Worm (Caenorhabditis elegans) whole organism, early embryonic: ENCODE results near the gene wdr-83.

ENCODE experiments used
- B0310.2 ChIP-seq: sonication (generic microtip); optimal IDR thresholded peaks from 2 replicates; lab custom pipeline; 2016; ENCODE audit warnings: mild to moderate bottlenecking, missing genetic modification characterization, missing compliant biosample characterization
- F13C5.2 ChIP-seq: sonication (generic microtip); optimal IDR thresholded peaks from 2 replicates; lab custom pipeline; 2017; ENCODE audit warnings: mild to moderate bottlenecking, missing genetic modification characterization, inconsistent platforms, missing compliant biosample characterization
- aly-1 ChIP-seq: sonication (generic microtip); optimal IDR thresholded peaks from 2 replicates; lab custom pipeline; 2016; ENCODE audit warnings: missing genetic modification characterization, missing compliant biosample characterization
- ama-1 ChIP-seq: fragments of 150-350 bp; optimal IDR thresholded peaks from 2 replicates; lab custom pipeline; 2014
- ceh-13 ChIP-seq: fragments of 200-800 bp; sonication (Bioruptor generic); optimal IDR thresholded peaks from 2 replicates; lab custom pipeline; 2018; ENCODE audit warnings: mild to moderate bottlenecking, missing genetic modification characterization, missing compliant biosample characterization
- ceh-36 ChIP-seq: sonication (generic microtip); optimal IDR thresholded peaks from 2 replicates; lab custom pipeline; 2016; ENCODE audit warnings: missing genetic modification characterization, inconsistent platforms, missing compliant biosample characterization
- ets-7 ChIP-seq: sonication (generic microtip); optimal IDR thresholded peaks from 2 replicates; lab custom pipeline; 2016; ENCODE audit warnings: missing genotype, missing genetic modification characterization, missing compliant biosample characterization
- flt-1 ChIP-seq: fragments of 200-800 bp; sonication (Bioruptor generic); IDR thresholded peaks from 2 replicates; pipeline ENCODE4 v1.3.6; 2022; ENCODE audit warnings: missing genetic modification characterization, missing compliant biosample characterization
- hmbx-1 ChIP-seq: sonication (generic microtip); optimal IDR thresholded peaks from 2 replicates; lab custom pipeline; 2016; ENCODE audit warnings: mild to moderate bottlenecking, missing genetic modification characterization, missing compliant biosample characterization
- hmg-4 ChIP-seq: fragments of 200-800 bp; sonication (Bioruptor generic); optimal IDR thresholded peaks from 2 replicates; lab custom pipeline; 2018; ENCODE audit warnings: mild to moderate bottlenecking, missing genetic modification characterization, missing compliant biosample characterization
- hnd-1 ChIP-seq: sonication (generic microtip); optimal IDR thresholded peaks from 2 replicates; lab custom pipeline; 2016; ENCODE audit warnings: missing genetic modification characterization, missing compliant biosample characterization
- pes-1 ChIP-seq: fragments of 200-800 bp; sonication (Bioruptor generic); IDR thresholded peaks from 2 replicates; pipeline ENCODE4 v1.3.6; 2022; ENCODE audit warnings: missing genetic modification reagents, missing genetic modification characterization, missing compliant biosample characterization
- scrt-1 ChIP-seq: fragments of 200-800 bp; sonication (Bioruptor generic); IDR thresholded peaks from 2 replicates; pipeline ENCODE4 v1.3.6; 2022; ENCODE audit warnings: missing genetic modification characterization, missing compliant biosample characterization
- sea-1 ChIP-seq: fragments of 200-800 bp; sonication (Bioruptor generic); conservative IDR thresholded peaks from 2 replicates; pipeline ENCODE4 v1.3.6; 2022; ENCODE audit warnings: missing genetic modification characterization, missing compliant biosample characterization
- tbx-11 ChIP-seq: fragments of 200-800 bp; sonication (Bioruptor generic); IDR thresholded peaks from 2 replicates; pipeline ENCODE4 v1.3.6; 2022; ENCODE audit warnings: missing genetic modification characterization, missing compliant biosample characterization
- tbx-37 ChIP-seq: fragments of 200-800 bp; sonication (Bioruptor generic); conservative IDR thresholded peaks from 2 replicates; pipeline ENCODE4 v1.3.6; 2022; ENCODE audit warnings: missing genetic modification reagents, missing genetic modification characterization, missing compliant biosample characterization
- tra-4 ChIP-seq: sonication (generic microtip); optimal IDR thresholded peaks from 2 replicates; lab custom pipeline; 2017; ENCODE audit warnings: missing genetic modification characterization, missing compliant biosample characterization

wdr-83 gene

ce11 chrII:4989802-4990201, 41.7 kb downstream of the wdr-83 start, which contains the start of gene T27F7.12:
TSS of gene T27F7.12 (plus strand) at chrII:4990102.
- TF ChIP-seq hmg-4 (GFP tag; lab: Kevin White, UChicago), result no peak
- no peak for TF ChIP-seq scrt-1 (GFP tag; lab: Robert Waterston, UW)
- TF ChIP-seq ama-1 (lab: Kevin White, UChicago), result no peak
- no peak for TF ChIP-seq F13C5.2 (tag; lab: Kevin White, UChicago)
- no peak for TF ChIP-seq ceh-36 (tag; lab: Kevin White, UChicago)
- no peak for TF ChIP-seq tbx-37 (GFP tag; lab: Robert Waterston, UW)
- no peak for TF ChIP-seq flt-1 (GFP tag; lab: Robert Waterston, UW)
- TF ChIP-seq ceh-13 (GFP tag; lab: Kevin White, UChicago), result no peak
- no peak for TF ChIP-seq tbx-11 (GFP tag; lab: Robert Waterston, UW)
- no peak for TF ChIP-seq tra-4 (tag; lab: Kevin White, UChicago)
- TF ChIP-seq hnd-1 (tag; lab: Kevin White, UChicago), result no peak
- no peak for TF ChIP-seq hmbx-1 (tag; lab: Kevin White, UChicago)
- TF ChIP-seq ets-7 (tag; lab: Kevin White, UChicago), result no peak

DNA sequence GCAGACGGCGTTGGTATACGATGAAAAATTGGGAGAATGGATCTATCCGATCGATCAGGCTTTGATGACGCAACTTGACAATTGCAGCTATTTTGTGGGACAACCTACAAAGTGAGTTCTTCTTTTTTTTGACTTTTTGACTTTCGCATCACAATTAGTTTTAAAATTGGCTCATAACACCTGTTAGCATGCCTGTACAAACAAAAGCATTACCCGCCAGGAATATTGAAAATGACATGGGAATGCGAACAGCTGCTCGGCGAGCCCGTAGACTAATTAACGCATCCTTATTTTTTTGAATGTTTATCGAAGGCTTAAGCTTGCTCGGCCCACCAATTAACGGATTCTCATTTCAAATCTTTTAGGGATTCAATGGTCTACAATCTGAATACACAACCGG, 44.3 kb downstream of the wdr-83 start:
- TF ChIP-seq scrt-1 (GFP tag; lab: Robert Waterston, UW) (no peak), ceh-13 (GFP tag; lab: Kevin White, UChicago) (no peak), tra-4 (tag; lab: Kevin White, UChicago) (no peak), hmbx-1 (tag; lab: Kevin White, UChicago) (no peak), tbx-37 (GFP tag; lab: Robert Waterston, UW) (no peak), hnd-1 (tag; lab: Kevin White, UChicago) (no peak), pes-1 (GFP tag; lab: Robert Waterston, UW) (no peak), flt-1 (GFP tag; lab: Robert Waterston, UW) (no peak), hmg-4 (GFP tag; lab: Kevin White, UChicago) (no peak), ama-1 (lab: Kevin White, UChicago) (no peak), B0310.2 (no peak), F13C5.2 (tag; lab: Kevin White, UChicago) (no peak)

ce11 chrII:4986664-4987063, 44.8 kb downstream of the wdr-83 start:
- no peak for TF ChIP-seq ama-1 (lab: Kevin White, UChicago)
- peak; percentile 30 for TF ChIP-seq ceh-36 (tag; lab: Kevin White, UChicago)

DNA sequence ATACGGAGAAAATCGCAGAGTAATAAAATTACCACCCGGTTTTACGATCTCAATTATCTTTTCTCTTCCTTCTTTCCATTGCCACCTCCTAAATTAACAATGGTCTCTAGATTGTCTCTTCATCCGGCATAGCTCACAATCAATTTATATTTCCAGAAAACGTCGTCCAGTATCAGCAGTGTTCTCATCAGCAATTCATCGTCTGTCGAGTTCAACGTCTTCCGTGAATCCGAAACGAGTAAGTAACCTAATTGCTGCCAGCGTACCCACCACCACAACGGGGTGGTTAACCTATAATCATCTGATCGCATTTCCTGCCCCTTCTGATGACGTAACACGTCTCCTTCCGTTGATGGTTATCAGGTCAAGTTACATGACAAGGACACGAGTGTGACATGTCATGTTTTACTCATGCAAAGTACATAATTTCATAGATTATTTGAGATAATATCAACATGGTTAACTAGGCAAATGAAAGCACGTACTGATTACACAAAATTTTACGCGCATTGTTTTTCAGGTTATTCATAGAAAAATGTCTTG, 45.5 kb downstream of the wdr-83 start:
- TF ChIP-seq tra-4 (tag; lab: Kevin White, UChicago) (no peak), F13C5.2 (tag; lab: Kevin White, UChicago) (no peak), aly-1 (tag; lab: Kevin White, UChicago) (no peak), ets-7 (tag; lab: Kevin White, UChicago) (no peak), tbx-11 (GFP tag; lab: Robert Waterston, UW) (no peak), scrt-1 (GFP tag; lab: Robert Waterston, UW) (no peak), ama-1 (lab: Kevin White, UChicago) (no peak), flt-1 (GFP tag; lab: Robert Waterston, UW) (no peak), B0310.2 (no peak), ceh-13 (GFP tag; lab: Kevin White, UChicago) (no peak), pes-1 (GFP tag; lab: Robert Waterston, UW) (no peak), tbx-37 (GFP tag; lab: Robert Waterston, UW) (no peak), sea-1 (no peak), hnd-1 (tag; lab: Kevin White, UChicago) (no peak), hmbx-1 (tag; lab: Kevin White, UChicago) (no peak), hmg-4 (GFP tag; lab: Kevin White, UChicago) (no peak), ceh-36 (tag; lab: Kevin White, UChicago) (no peak)

- no peak for TF ChIP-seq aly-1 (tag; lab: Kevin White, UChicago)
- no peak for TF ChIP-seq tbx-37 (GFP tag; lab: Robert Waterston, UW)
- TF ChIP-seq F13C5.2 (tag; lab: Kevin White, UChicago), result no peak
- no peak for TF ChIP-seq sea-1
- no peak for TF ChIP-seq flt-1 (GFP tag; lab: Robert Waterston, UW)
- no peak for TF ChIP-seq hmbx-1 (tag; lab: Kevin White, UChicago)
- TF ChIP-seq tra-4 (tag; lab: Kevin White, UChicago), result no peak
- no peak for TF ChIP-seq ama-1 (lab: Kevin White, UChicago)
- no peak for TF ChIP-seq ets-7 (tag; lab: Kevin White, UChicago)
- TF ChIP-seq tbx-11 (GFP tag; lab: Robert Waterston, UW), result no peak
- no peak for TF ChIP-seq ceh-36 (tag; lab: Kevin White, UChicago)
- TF ChIP-seq hnd-1 (tag; lab: Kevin White, UChicago), result no peak
- no peak for TF ChIP-seq hmg-4 (GFP tag; lab: Kevin White, UChicago)
- TF ChIP-seq ceh-13 (GFP tag; lab: Kevin White, UChicago), result no peak
- no peak for TF ChIP-seq B0310.2
- TF ChIP-seq pes-1 (GFP tag; lab: Robert Waterston, UW), result no peak
- TF ChIP-seq scrt-1 (GFP tag; lab: Robert Waterston, UW), result no peak
These were observed 47.4 kb downstream of the wdr-83 start for ce11 chrII:4984151-4984550.

- TF ChIP-seq tbx-11 (GFP tag; lab: Robert Waterston, UW), result no peak
- TF ChIP-seq ceh-36 (tag; lab: Kevin White, UChicago), result no peak
- no peak for TF ChIP-seq pes-1 (GFP tag; lab: Robert Waterston, UW)
- TF ChIP-seq ceh-13 (GFP tag; lab: Kevin White, UChicago), result no peak
- TF ChIP-seq F13C5.2 (tag; lab: Kevin White, UChicago), result no peak
- no peak for TF ChIP-seq tra-4 (tag; lab: Kevin White, UChicago)
- TF ChIP-seq hmbx-1 (tag; lab: Kevin White, UChicago), result no peak
- TF ChIP-seq flt-1 (GFP tag; lab: Robert Waterston, UW), result no peak
- TF ChIP-seq scrt-1 (GFP tag; lab: Robert Waterston, UW), result no peak
- TF ChIP-seq hmg-4 (GFP tag; lab: Kevin White, UChicago), result no peak
- TF ChIP-seq B0310.2, result no peak
- TF ChIP-seq tbx-37 (GFP tag; lab: Robert Waterston, UW), result no peak
- no peak for TF ChIP-seq aly-1 (tag; lab: Kevin White, UChicago)
These were observed 49.7 kb downstream of the wdr-83 start for ce11 chrII:4981682-4982404.
